Worm (Caenorhabditis elegans): Measurements from ENCODE around the gene tag-164.

Gene tag-164

DNA sequence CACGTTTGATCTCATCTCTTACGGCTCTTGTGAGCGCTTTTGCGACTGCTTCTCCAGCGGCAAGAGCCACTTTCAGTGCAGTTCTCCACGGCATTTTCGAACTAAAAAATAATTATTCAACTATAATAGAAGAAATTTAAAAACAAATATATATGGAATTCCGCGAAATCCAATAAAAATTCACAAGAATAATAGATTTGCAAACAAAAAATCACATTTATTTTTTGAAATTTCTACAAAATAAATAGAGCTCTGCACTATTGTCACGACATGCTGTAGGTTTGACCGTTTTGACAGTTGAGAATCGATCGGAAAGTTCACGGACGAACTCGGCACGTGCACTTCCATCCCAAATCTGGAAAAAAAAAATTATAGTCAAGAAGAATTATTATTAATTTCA lies 23.8 kb upstream of the tag-164 start, which contains the start of gene F45G2.8:
TSS of gene F45G2.8 (minus strand) at position 101 of the 400 bp plus-strand sequence.
- TF ChIP-seq ceh-13 (GFP tag; optimal IDR thresholded peaks at IDR 0.05): no peak
- TF ChIP-seq scrt-1 (GFP tag; IDR thresholded peaks at IDR 0.05): no peak

DNA sequence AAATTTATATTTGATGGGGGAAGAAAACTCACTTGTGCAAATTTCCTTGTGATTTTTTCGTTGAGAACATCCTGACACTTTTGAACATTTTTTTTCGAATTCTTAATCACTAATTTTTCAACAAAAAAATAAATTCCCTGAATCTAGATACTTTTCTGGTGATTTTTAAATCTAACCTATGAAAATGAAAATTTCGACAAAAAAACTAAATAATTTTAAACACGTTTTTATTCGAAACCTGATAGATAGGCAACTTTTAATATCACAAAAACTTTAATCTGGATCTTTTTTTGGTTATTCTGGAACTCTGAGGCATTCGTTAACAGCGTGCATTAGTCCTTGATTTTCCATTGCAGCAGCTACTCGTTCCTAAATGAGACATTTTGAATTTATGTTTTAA lies 22.5 kb upstream of the tag-164 start, which contains the start of gene F45G2.9:
TSS of gene F45G2.9 (minus strand) at position 101 of the 400 bp plus-strand sequence.
- no peak for TF ChIP-seq scrt-1 (GFP tag; IDR thresholded peaks at IDR 0.05)
- no peak for TF ChIP-seq aly-1 (tag; optimal IDR thresholded peaks at IDR 0.05)
- TF ChIP-seq hmg-4 (GFP tag; optimal IDR thresholded peaks at IDR 0.05): no peak
- TF ChIP-seq tbx-37 (GFP tag; conservative IDR thresholded peaks at IDR 0.05): no peak
- TF ChIP-seq ama-1 (optimal IDR thresholded peaks at IDR 0.05): no peak
- TF ChIP-seq ceh-36 (tag; optimal IDR thresholded peaks at IDR 0.05): no peak
- no peak for TF ChIP-seq hmbx-1 (tag; optimal IDR thresholded peaks at IDR 0.05)
- TF ChIP-seq B0310.2 (tag; optimal IDR thresholded peaks at IDR 0.05): no peak
- TF ChIP-seq flt-1 (GFP tag; IDR thresholded peaks at IDR 0.05): no peak
- no peak for TF ChIP-seq F13C5.2 (tag; optimal IDR thresholded peaks at IDR 0.05)

DNA sequence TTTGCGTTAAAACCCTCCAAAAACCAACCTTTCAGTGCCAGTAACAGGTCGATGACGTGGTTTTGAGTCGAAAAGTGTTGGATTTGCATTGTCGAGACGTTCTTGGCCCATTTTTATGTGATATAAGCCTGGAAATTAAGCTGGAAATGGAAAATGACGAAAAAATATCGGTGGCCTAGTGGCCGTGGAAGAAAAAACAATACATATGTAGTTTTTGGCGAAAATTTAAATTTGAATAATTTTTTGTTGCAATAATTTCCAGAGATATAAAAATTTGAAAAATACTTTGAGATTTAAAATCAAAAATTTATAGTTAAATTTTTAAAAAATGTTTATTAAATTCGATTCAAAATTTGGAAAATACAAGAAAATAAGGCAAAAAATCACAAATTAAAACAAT lies 19.9 kb upstream of the tag-164 start, which contains the start of gene ciao-2B:
TSS of gene ciao-2B (minus strand) at position 130 of the 400 bp plus-strand sequence.
- TF ChIP-seq aly-1 (tag; optimal IDR thresholded peaks at IDR 0.05): no peak
- peak; percentile 35; the same call in 1 of the 2 replicates for TF ChIP-seq tbx-37 (GFP tag; conservative IDR thresholded peaks at IDR 0.05)
- TF ChIP-seq ets-7 (tag; optimal IDR thresholded peaks at IDR 0.05): no peak

ce11 chrIII:13447439-13447838 lies 11.9 kb upstream of the tag-164 start:
- TF ChIP-seq pes-1 (GFP tag; IDR thresholded peaks at IDR 0.05): peak; percentile 39; the same call in 1 of the 2 replicates
- peak; percentile 25; the same call in 1 of the 2 replicates for TF ChIP-seq tbx-11 (GFP tag; IDR thresholded peaks at IDR 0.05)

DNA sequence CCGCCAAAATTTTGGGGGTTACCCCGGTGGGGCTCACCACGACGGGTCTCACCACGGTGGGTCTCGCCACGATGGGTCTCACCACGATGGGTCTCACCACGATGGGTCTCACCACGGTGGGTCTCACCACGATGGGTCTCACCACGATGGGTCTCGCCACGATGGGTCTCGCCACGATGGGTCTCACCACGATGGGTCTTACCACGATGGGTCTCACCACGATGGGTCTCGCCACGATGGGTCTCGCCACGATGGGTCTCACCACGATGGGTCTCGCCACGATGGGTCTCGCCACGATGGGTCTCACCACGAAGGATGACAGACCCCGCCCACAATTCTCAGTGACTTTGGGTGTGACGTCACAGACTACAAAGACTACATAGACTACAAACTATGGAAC lies 11.1 kb upstream of the tag-164 start:
- TF ChIP-seq tbx-37 (GFP tag; conservative IDR thresholded peaks at IDR 0.05): 0 out of 2 replicates have a peak, but pooled peaks have one; percentile 32

DNA sequence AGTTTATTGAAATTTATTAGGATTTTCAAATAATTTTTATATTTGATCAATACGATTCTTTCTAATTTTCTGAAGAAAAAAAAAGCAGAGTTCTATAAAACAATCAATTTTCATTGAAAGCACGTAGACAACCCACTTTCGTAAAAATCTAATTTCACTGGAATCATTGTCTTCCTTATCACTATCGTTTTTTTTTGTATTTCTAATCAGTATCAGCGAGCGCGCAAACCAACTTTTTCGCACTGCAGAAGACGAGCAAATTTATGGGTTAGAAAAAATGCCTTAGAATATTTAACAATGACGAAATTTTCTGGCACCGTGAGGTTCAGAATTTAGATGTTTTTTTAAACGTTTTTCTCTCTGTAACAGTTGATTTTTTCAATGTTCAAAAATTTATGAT lies 6.5 kb upstream of the tag-164 start:
- TF ChIP-seq scrt-1 (GFP tag; IDR thresholded peaks at IDR 0.05): no peak
- TF ChIP-seq ceh-13 (GFP tag; optimal IDR thresholded peaks at IDR 0.05): no peak

ce11 chrIII:13455207-13455606 lies 4.1 kb upstream of the tag-164 start, which contains the start of gene cua-1:
cua-1 (minus strand) TSS chrIII:13455307.
- TF ChIP-seq B0310.2 (tag; optimal IDR thresholded peaks at IDR 0.05) (no peak), tra-4 (tag; optimal IDR thresholded peaks at IDR 0.05) (no peak), hnd-1 (tag; optimal IDR thresholded peaks at IDR 0.05) (no peak), hmg-4 (GFP tag; optimal IDR thresholded peaks at IDR 0.05) (no peak), tbx-37 (GFP tag; conservative IDR thresholded peaks at IDR 0.05) (no peak), ceh-13 (GFP tag; optimal IDR thresholded peaks at IDR 0.05) (no peak), aly-1 (tag; optimal IDR thresholded peaks at IDR 0.05) (no peak), pes-1 (GFP tag; IDR thresholded peaks at IDR 0.05) (no peak), ama-1 (optimal IDR thresholded peaks at IDR 0.05) (no peak), tbx-11 (GFP tag; IDR thresholded peaks at IDR 0.05) (no peak), flt-1 (GFP tag; IDR thresholded peaks at IDR 0.05) (no peak), hmbx-1 (tag; optimal IDR thresholded peaks at IDR 0.05) (no peak), ceh-36 (tag; optimal IDR thresholded peaks at IDR 0.05) (no peak)

ce11 chrIII:13455816-13456215 lies 3.5 kb upstream of the tag-164 start:
- TF ChIP-seq scrt-1 (GFP tag; IDR thresholded peaks at IDR 0.05): no peak
- no peak for TF ChIP-seq tbx-37 (GFP tag; conservative IDR thresholded peaks at IDR 0.05)
- no peak for TF ChIP-seq hmg-4 (GFP tag; optimal IDR thresholded peaks at IDR 0.05)
- TF ChIP-seq B0310.2 (tag; optimal IDR thresholded peaks at IDR 0.05): no peak
- no peak for TF ChIP-seq hmbx-1 (tag; optimal IDR thresholded peaks at IDR 0.05)
- TF ChIP-seq pes-1 (GFP tag; IDR thresholded peaks at IDR 0.05): no peak
- no peak for TF ChIP-seq sea-1 (GFP tag; conservative IDR thresholded peaks at IDR 0.05)
- TF ChIP-seq hnd-1 (tag; optimal IDR thresholded peaks at IDR 0.05): no peak

DNA sequence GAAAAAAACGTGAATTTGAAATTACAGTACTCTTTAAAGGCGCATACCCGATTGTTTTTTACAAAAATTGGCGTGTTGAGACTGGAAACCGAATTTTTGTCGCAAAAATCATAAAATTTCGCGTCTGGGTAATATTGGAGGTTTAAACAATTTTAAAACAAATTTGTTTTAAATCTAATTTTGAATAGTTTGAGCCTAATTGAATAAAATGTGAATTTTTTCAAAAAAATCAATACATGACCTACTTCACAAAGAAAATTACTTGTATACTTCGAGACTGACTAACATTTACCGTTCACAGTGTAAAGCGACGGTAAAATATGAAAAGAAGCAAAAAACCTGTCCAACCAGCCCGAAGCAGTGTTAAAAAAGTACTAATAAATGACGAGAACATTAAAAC lies 2.0 kb upstream of the tag-164 start:
- TF ChIP-seq ama-1 (optimal IDR thresholded peaks at IDR 0.05) (no peak), aly-1 (tag; optimal IDR thresholded peaks at IDR 0.05) (no peak), ets-7 (tag; optimal IDR thresholded peaks at IDR 0.05) (no peak), hmbx-1 (tag; optimal IDR thresholded peaks at IDR 0.05) (no peak), F13C5.2 (tag; optimal IDR thresholded peaks at IDR 0.05) (no peak), scrt-1 (GFP tag; IDR thresholded peaks at IDR 0.05) (no peak), ceh-36 (tag; optimal IDR thresholded peaks at IDR 0.05) (no peak)

DNA sequence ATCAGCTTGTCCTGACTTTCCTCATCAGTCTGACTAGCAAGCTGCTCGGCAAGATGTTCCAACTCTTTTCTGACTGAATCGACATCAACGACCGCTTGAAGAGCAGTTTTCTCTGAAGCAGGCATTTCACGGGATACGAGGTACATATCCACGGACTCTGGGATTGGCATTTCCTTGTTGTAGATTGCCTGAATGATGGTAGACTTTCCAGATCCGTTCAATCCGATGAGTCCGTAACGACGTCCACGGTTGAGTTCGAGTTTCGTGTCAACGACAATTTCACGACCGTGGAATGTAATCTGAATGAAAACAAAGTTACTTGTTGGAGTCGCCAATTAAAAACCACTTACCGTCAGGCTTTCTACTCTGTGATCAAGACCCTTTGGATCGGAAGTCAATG lies 2.2 kb downstream of the tag-164 start:
- TF ChIP-seq ama-1 (optimal IDR thresholded peaks at IDR 0.05) (no peak), tbx-37 (GFP tag; conservative IDR thresholded peaks at IDR 0.05) (no peak), tra-4 (tag; optimal IDR thresholded peaks at IDR 0.05) (no peak), hmbx-1 (tag; optimal IDR thresholded peaks at IDR 0.05) (no peak), F13C5.2 (tag; optimal IDR thresholded peaks at IDR 0.05) (no peak), ets-7 (tag; optimal IDR thresholded peaks at IDR 0.05) (no peak), sea-1 (GFP tag; conservative IDR thresholded peaks at IDR 0.05) (no peak)

Measured in whole organism, early embryonic.